Worm (Caenorhabditis elegans): ENCODE data around the gene F54E7.9.

ce11 chrIII:5632426-5632976 lies 45.2 kb downstream of the F54E7.9 start:
- no peak for TF ChIP-seq flt-1 (GFP tag; IDR thresholded peaks at IDR 0.05)
- TF ChIP-seq tbx-11 (GFP tag; IDR thresholded peaks at IDR 0.05), result no peak
- no peak for TF ChIP-seq B0310.2 (tag; optimal IDR thresholded peaks at IDR 0.05)
- TF ChIP-seq tbx-37 (GFP tag; conservative IDR thresholded peaks at IDR 0.05), result no peak
